Worm (Caenorhabditis elegans) whole organism, L1 larva: Measurements from ENCODE around the gene cima-1.

ENCODE experiments used
- aha-1 ChIP-seq: fragments of 150-350 bp; optimal IDR thresholded peaks from 2 replicates; lab custom pipeline; 2014; ENCODE audit warnings: missing biosample characterization, missing genetic modification characterization
- ama-1 ChIP-seq: fragments of 150-350 bp; optimal IDR thresholded peaks from 2 replicates; lab custom pipeline; 2014
- lsy-2 ChIP-seq, 2 experiments: fragments of 150-350 bp; optimal IDR thresholded peaks; 2 replicates each; lab custom pipeline; 2014; ENCODE audit warnings: missing biosample characterization in 2 of 2, missing genetic modification characterization in 2 of 2
- nhr-47 ChIP-seq: sonication (generic microtip); optimal IDR thresholded peaks from 2 replicates; lab custom pipeline; 2016; ENCODE audit warnings: mild to moderate bottlenecking, missing genetic modification characterization, moderate library complexity, missing compliant biosample characterization
- tbx-2 ChIP-seq: sonication (generic microtip); optimal IDR thresholded peaks from 2 replicates; lab custom pipeline; 2016; ENCODE audit warnings: missing genetic modification characterization, missing compliant biosample characterization
- tlp-1 ChIP-seq: fragments of 150-350 bp; optimal IDR thresholded peaks from 2 replicates; lab custom pipeline; 2014; ENCODE audit warnings: missing biosample characterization, missing genetic modification characterization

ce11 chrIV:7605413-7605812, 45.8 kb upstream of the cima-1 start:
- TF ChIP-seq tbx-2 (tag; lab: Kevin White, UChicago) = no peak
- TF ChIP-seq aha-1 (tag; lab: Kevin White, UChicago) = no peak
- no peak for TF ChIP-seq ama-1 (lab: Kevin White, UChicago)
- TF ChIP-seq tlp-1 (tag; lab: Kevin White, UChicago) = no peak
- no peak for TF ChIP-seq nhr-47 (tag; lab: Kevin White, UChicago)
- TF ChIP-seq lsy-2 (tag; optimal IDR thresholded peaks at IDR 0.05; lab: Kevin White, UChicago) = no peak
